Worm (Caenorhabditis elegans) whole organism, mixed stage, embryonic: ENCODE measurements around the gene srx-112.

Experiments
- M03D4.4 ChIP-seq: sonication (generic microtip); optimal IDR thresholded peaks from 2 replicates; lab custom pipeline; 2017; ENCODE audit warnings: mild to moderate bottlenecking, missing genetic modification characterization, missing compliant biosample characterization
- bed-3 ChIP-seq: fragments of 200-800 bp; sonication (Bioruptor generic); optimal IDR thresholded peaks from 3 replicates; lab custom pipeline; 2018; ENCODE audit warnings: mild to moderate bottlenecking, missing genetic modification characterization, moderate library complexity, missing compliant biosample characterization
- blmp-1 ChIP-seq: fragments of 150-350 bp; optimal IDR thresholded peaks from 2 replicates; lab custom pipeline; 2014; ENCODE audit warnings: missing biosample characterization, missing genetic modification characterization
- ceh-39 ChIP-seq: fragments of 150-350 bp; optimal IDR thresholded peaks from 2 replicates; lab custom pipeline; 2014; ENCODE audit warnings: missing biosample characterization, missing genetic modification characterization
- ceh-43 ChIP-seq: fragments of 200-800 bp; sonication (Bioruptor generic); optimal IDR thresholded peaks from 2 replicates; lab custom pipeline; 2018; ENCODE audit warnings: mild to moderate bottlenecking, missing genetic modification characterization, moderate library complexity, missing compliant biosample characterization
- ceh-83 ChIP-seq: fragments of 200-800 bp; sonication (Bioruptor generic); optimal IDR thresholded peaks from 2 replicates; lab custom pipeline; 2018; ENCODE audit warnings: mild to moderate bottlenecking, missing genetic modification characterization, missing compliant biosample characterization
- ces-1 ChIP-seq: fragments of 150-350 bp; optimal IDR thresholded peaks from 2 replicates; lab custom pipeline; 2014; ENCODE audit warnings: missing biosample characterization, missing genetic modification reagents, missing genetic modification characterization
- cnd-1 ChIP-seq: fragments of 200-800 bp; sonication (Bioruptor generic); optimal IDR thresholded peaks from 2 replicates; lab custom pipeline; 2018; ENCODE audit warnings: mild to moderate bottlenecking, missing genetic modification characterization, missing compliant biosample characterization
- drap-1 ChIP-seq: fragments of 200-800 bp; sonication (Bioruptor generic); optimal IDR thresholded peaks from 3 replicates; lab custom pipeline; 2018; ENCODE audit warnings: mild to moderate bottlenecking, missing genetic modification characterization, missing compliant biosample characterization
- elt-1 ChIP-seq: sonication (generic microtip); optimal IDR thresholded peaks from 2 replicates; lab custom pipeline; 2017; ENCODE audit warnings: missing genetic modification characterization, mild to moderate bottlenecking, missing compliant biosample characterization, antibody characterized with exemption, moderate library complexity, borderline replicate concordance; ENCODE audit not compliant: insufficient read depth
- elt-3 ChIP-seq: fragments of 150-350 bp; optimal IDR thresholded peaks from 2 replicates; lab custom pipeline; 2014; ENCODE audit warnings: missing biosample characterization, missing genetic modification characterization
- ham-2 ChIP-seq: fragments of 200-800 bp; sonication (Bioruptor generic); optimal IDR thresholded peaks from 2 replicates; lab custom pipeline; 2018; ENCODE audit warnings: mild to moderate bottlenecking, missing genetic modification characterization, missing compliant biosample characterization
- hlh-1 ChIP-seq: fragments of 150-350 bp; optimal IDR thresholded peaks from 2 replicates; lab custom pipeline; 2014; ENCODE audit warnings: missing biosample characterization, missing genetic modification reagents, missing genetic modification characterization
- lin-13 ChIP-seq: fragments of 150-350 bp; optimal IDR thresholded peaks from 2 replicates; lab custom pipeline; 2014; ENCODE audit warnings: missing biosample characterization, missing genetic modification characterization
- lin-32 ChIP-seq: fragments of 200-800 bp; sonication (Bioruptor generic); optimal IDR thresholded peaks from 2 replicates; lab custom pipeline; 2018; ENCODE audit warnings: mild to moderate bottlenecking, missing genetic modification characterization, missing compliant biosample characterization
- lsy-2 ChIP-seq: fragments of 150-350 bp; optimal IDR thresholded peaks from 2 replicates; lab custom pipeline; 2014; ENCODE audit warnings: missing biosample characterization, missing genetic modification characterization
- mab-5 ChIP-seq: fragments of 150-350 bp; optimal IDR thresholded peaks from 2 replicates; lab custom pipeline; 2014; ENCODE audit warnings: missing biosample characterization, missing genetic modification characterization
- mep-1 ChIP-seq: fragments of 150-350 bp; optimal IDR thresholded peaks from 2 replicates; lab custom pipeline; 2017; ENCODE audit warnings: missing biosample characterization, missing genetic modification reagents, missing genetic modification characterization, inconsistent platforms
- mls-2 ChIP-seq: sonication (generic microtip); optimal IDR thresholded peaks from 2 replicates; lab custom pipeline; 2016; ENCODE audit warnings: mild to moderate bottlenecking, missing genetic modification characterization, moderate library complexity, missing compliant biosample characterization
- nhr-12 ChIP-seq: fragments of 150-350 bp; optimal IDR thresholded peaks from 2 replicates; lab custom pipeline; 2014; ENCODE audit warnings: missing biosample characterization, missing genetic modification characterization
- nhr-2 ChIP-seq: fragments of 150-350 bp; optimal IDR thresholded peaks from 2 replicates; lab custom pipeline; 2014; ENCODE audit warnings: missing biosample characterization, missing genetic modification characterization
- nhr-28 ChIP-seq: fragments of 150-350 bp; optimal IDR thresholded peaks from 2 replicates; lab custom pipeline; 2014; ENCODE audit warnings: missing biosample characterization, missing genetic modification characterization
- nhr-76 ChIP-seq: sonication (generic microtip); optimal IDR thresholded peaks from 2 replicates; lab custom pipeline; 2017; ENCODE audit warnings: missing biosample characterization, missing genetic modification characterization
- pha-4 ChIP-seq: fragments of 150-350 bp; optimal IDR thresholded peaks from 2 replicates; lab custom pipeline; 2018; ENCODE audit warnings: missing biosample characterization, missing genetic modification reagents, missing genetic modification characterization
- sem-2 ChIP-seq: fragments of 200-800 bp; sonication (Bioruptor generic); optimal IDR thresholded peaks from 2 replicates; lab custom pipeline; 2018; ENCODE audit warnings: mild to moderate bottlenecking, missing genetic modification characterization, missing compliant biosample characterization
- snpc-4 ChIP-seq: fragments of 150-350 bp; optimal IDR thresholded peaks from 2 replicates; lab custom pipeline; 2014; ENCODE audit warnings: missing biosample characterization, missing genetic modification characterization
- sptf-1 ChIP-seq: sonication (generic microtip); optimal IDR thresholded peaks from 2 replicates; lab custom pipeline; 2017; ENCODE audit warnings: mild to moderate bottlenecking, missing genetic modification characterization, moderate library complexity, missing compliant biosample characterization
- tbx-8 ChIP-seq: fragments of 200-800 bp; sonication (Bioruptor generic); optimal IDR thresholded peaks from 2 replicates; lab custom pipeline; 2018; ENCODE audit warnings: mild to moderate bottlenecking, missing genetic modification characterization, moderate library complexity, missing compliant biosample characterization
- unc-120 ChIP-seq: sonication (generic microtip); optimal IDR thresholded peaks from 2 replicates; lab custom pipeline; 2017; ENCODE audit warnings: missing genetic modification characterization, missing compliant biosample characterization; ENCODE audit not compliant: poor library complexity, severe bottlenecking
- unc-39 ChIP-seq: fragments of 150-350 bp; optimal IDR thresholded peaks from 2 replicates; lab custom pipeline; 2014; ENCODE audit warnings: missing biosample characterization, missing genetic modification characterization
- unc-62 ChIP-seq: fragments of 150-350 bp; optimal IDR thresholded peaks from 2 replicates; lab custom pipeline; 2014; ENCODE audit warnings: missing biosample characterization, missing genetic modification reagents, missing genetic modification characterization
- zip-8 ChIP-seq: fragments of 150-350 bp; optimal IDR thresholded peaks from 2 replicates; lab custom pipeline; 2014; ENCODE audit warnings: missing biosample characterization, missing genetic modification characterization
- ztf-11 ChIP-seq: fragments of 150-350 bp; optimal IDR thresholded peaks from 2 replicates; lab custom pipeline; 2014; ENCODE audit warnings: missing biosample characterization, missing genetic modification characterization

srx-112 gene

DNA sequence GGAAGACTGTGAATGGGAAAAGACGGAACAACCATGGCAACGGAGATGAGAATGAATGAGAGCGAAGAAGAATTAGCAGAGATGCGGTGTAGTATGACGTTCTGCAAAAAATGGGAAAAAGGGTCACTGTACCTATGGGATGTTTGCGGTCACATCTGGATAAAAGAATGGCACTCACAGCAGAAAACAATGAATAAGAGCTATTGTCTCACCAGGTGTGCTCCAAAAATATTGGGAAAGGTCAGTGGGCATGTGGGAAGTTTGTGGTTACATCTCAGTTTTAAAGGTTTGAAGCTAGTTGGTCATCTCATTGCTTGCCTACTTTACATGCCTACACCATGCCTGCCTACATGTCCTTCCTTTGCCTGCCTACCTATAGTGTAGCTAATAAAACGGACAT is 13.7 kb downstream of the srx-112 start, which contains the start of gene fbxb-91:
Gene fbxb-91, minus strand, starts transcription at position 101 of the 400 bp plus-strand sequence.
- TF ChIP-seq tbx-8 (GFP tag; lab: Kevin White, UChicago) (no peak), mep-1 (tag; lab: Kevin White, UChicago) (no peak), M03D4.4 (no peak), elt-3 (tag; lab: Kevin White, UChicago) (no peak), ceh-39 (no peak), sptf-1 (tag; lab: Kevin White, UChicago) (no peak), nhr-28 (tag; lab: Kevin White, UChicago) (no peak), unc-62 (GFP tag; lab: Kevin White, UChicago) (no peak), zip-8 (tag; lab: Kevin White, UChicago) (no peak), pha-4 (no peak), snpc-4 (tag; lab: Kevin White, UChicago) (no peak), hlh-1 (no peak), lin-32 (no peak), elt-1 (tag; lab: Kevin White, UChicago) (no peak), unc-39 (tag; lab: Kevin White, UChicago) (no peak), bed-3 (GFP tag; lab: Kevin White, UChicago) (no peak)

DNA sequence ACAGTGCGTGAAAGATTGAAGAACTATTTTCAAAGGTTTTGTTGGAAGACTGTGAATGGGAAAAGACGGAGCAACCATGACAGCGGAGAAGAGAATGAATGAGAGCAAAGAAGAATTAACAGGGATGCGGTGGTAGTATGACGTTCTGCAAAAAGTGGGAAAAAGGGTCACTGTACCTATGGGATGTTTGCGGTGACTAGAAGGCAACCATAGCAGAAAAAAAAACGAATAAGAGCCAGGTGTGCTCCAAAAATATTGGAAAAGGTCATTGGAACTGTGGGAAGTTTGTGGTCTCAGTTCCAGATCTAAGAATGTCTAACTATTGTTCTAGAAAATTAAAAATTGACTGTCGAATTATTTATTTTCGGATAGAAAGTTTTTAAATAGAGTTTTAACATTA is 15.7 kb downstream of the srx-112 start, which contains the start of gene fbxb-90:
Gene fbxb-90, minus strand, starts transcription at position 101 of the 400 bp plus-strand sequence.
- TF ChIP-seq unc-120 (tag; lab: Kevin White, UChicago): no peak
- TF ChIP-seq nhr-12 (tag; lab: Kevin White, UChicago): no peak
- TF ChIP-seq hlh-1: no peak
- TF ChIP-seq nhr-76 (tag; lab: Kevin White, UChicago): no peak
- TF ChIP-seq ceh-83 (GFP tag; lab: Kevin White, UChicago): no peak
- TF ChIP-seq ceh-43: no peak
- no peak for TF ChIP-seq unc-62 (GFP tag; lab: Kevin White, UChicago)
- TF ChIP-seq sptf-1 (tag; lab: Kevin White, UChicago): no peak
- TF ChIP-seq cnd-1: no peak
- no peak for TF ChIP-seq sem-2 (GFP tag; lab: Kevin White, UChicago)
- TF ChIP-seq elt-1 (tag; lab: Kevin White, UChicago): no peak
- TF ChIP-seq lin-32: no peak
- no peak for TF ChIP-seq tbx-8 (GFP tag; lab: Kevin White, UChicago)
- TF ChIP-seq, all 35 proteins: peak for 0

- TF ChIP-seq drap-1 (GFP tag; lab: Kevin White, UChicago) (no peak), unc-62 (GFP tag; lab: Kevin White, UChicago) (no peak), lin-13 (tag; lab: Kevin White, UChicago) (no peak), M03D4.4 (no peak), sem-2 (GFP tag; lab: Kevin White, UChicago) (no peak), unc-120 (tag; lab: Kevin White, UChicago) (no peak), nhr-2 (tag; lab: Kevin White, UChicago) (no peak), nhr-12 (tag; lab: Kevin White, UChicago) (no peak), ceh-43 (no peak), ceh-83 (GFP tag; lab: Kevin White, UChicago) (no peak), mab-5 (tag; lab: Kevin White, UChicago) (no peak), ztf-11 (tag; lab: Kevin White, UChicago) (no peak), snpc-4 (tag; lab: Kevin White, UChicago) (no peak), ces-1 (GFP tag; lab: Kevin White, UChicago) (no peak), nhr-28 (tag; lab: Kevin White, UChicago) (no peak), ham-2 (GFP tag; lab: Kevin White, UChicago) (no peak), unc-39 (tag; lab: Kevin White, UChicago) (no peak), tbx-8 (GFP tag; lab: Kevin White, UChicago) (no peak), mep-1 (tag; lab: Kevin White, UChicago) (no peak), nhr-76 (tag; lab: Kevin White, UChicago) (no peak)
Observed at ce11 chrII:3747405-3747804, 17.0 kb downstream of the srx-112 start, which contains the start of gene fbxb-92. Gene fbxb-92, minus strand, starts transcription at chrII:3747505.

ce11 chrII:3743684-3744200 is 20.6 kb downstream of the srx-112 start, which contains the start of gene nta-1:
Gene nta-1, minus strand, starts transcription at chrII:3743814.
- TF ChIP-seq ceh-83 (GFP tag; lab: Kevin White, UChicago): no peak
- TF ChIP-seq zip-8 (tag; lab: Kevin White, UChicago): no peak
- no peak for TF ChIP-seq drap-1 (GFP tag; lab: Kevin White, UChicago)
- TF ChIP-seq unc-120 (tag; lab: Kevin White, UChicago): no peak
- no peak for TF ChIP-seq ces-1 (GFP tag; lab: Kevin White, UChicago)
- TF ChIP-seq mls-2 (tag; lab: Kevin White, UChicago): no peak
- no peak for TF ChIP-seq lin-32
- TF ChIP-seq unc-39 (tag; lab: Kevin White, UChicago): no peak
- no peak for TF ChIP-seq blmp-1
- TF ChIP-seq snpc-4 (tag; lab: Kevin White, UChicago): no peak
- no peak for TF ChIP-seq sptf-1 (tag; lab: Kevin White, UChicago)
- no peak for TF ChIP-seq lin-13 (tag; lab: Kevin White, UChicago)
- TF ChIP-seq ham-2 (GFP tag; lab: Kevin White, UChicago): no peak
- no peak for TF ChIP-seq elt-3 (tag; lab: Kevin White, UChicago)
- TF ChIP-seq nhr-2 (tag; lab: Kevin White, UChicago): no peak
- TF ChIP-seq mep-1 (tag; lab: Kevin White, UChicago): no peak
- no peak for TF ChIP-seq lsy-2 (tag; lab: Kevin White, UChicago)
- TF ChIP-seq ceh-39: no peak
